Fruit fly (Drosophila melanogaster) Kc167 (cell line): Measurements from ENCODE around the gene CG32301.
A peak's percentile ranks its signal among the peaks of the same experiment; 100 is the strongest.

Source experiments
- Myc ChIP-seq: fragments of >200 bp; optimal IDR thresholded peaks from 2 replicates; lab custom pipeline; 2017; ENCODE audit warnings: missing external identifiers
- Sin3A ChIP-seq: fragments of >200 bp; optimal IDR thresholded peaks from 2 replicates; lab custom pipeline; 2018; ENCODE audit warnings: missing external identifiers
- h ChIP-seq: fragments of >200 bp; optimal IDR thresholded peaks from 3 replicates; lab custom pipeline; 2018; ENCODE audit warnings: missing external identifiers
- insv ChIP-seq: fragments of >200 bp; optimal IDR thresholded peaks from 3 replicates; lab custom pipeline; 2018; ENCODE audit warnings: missing external identifiers
- psq ChIP-seq: fragments of >200 bp; optimal IDR thresholded peaks from 2 replicates; lab custom pipeline; 2017; ENCODE audit warnings: missing external identifiers
- ttk ChIP-seq: sonication (Bioruptor generic); optimal IDR thresholded peaks from 2 replicates; lab custom pipeline; 2017; ENCODE audit warnings: missing external identifiers

The CG32301 gene

dm6 chr3L:2257412-2257862 is 13.2 kb downstream of the CG32301 start, which contains the start of the genes CG1275 and Elp5:
TSS of gene CG1275 (minus strand) at chr3L:2257423.
TSS of gene Elp5 (plus strand) at chr3L:2257456.
- no peak for TF ChIP-seq h (lab: Kevin White, UChicago)
- no peak for TF ChIP-seq Sin3A (lab: Kevin White, UChicago)
- TF ChIP-seq psq (lab: Kevin White, UChicago), result no peak
- TF ChIP-seq ttk (lab: Kevin White, UChicago), result no peak
- no peak for TF ChIP-seq Myc (lab: Kevin White, UChicago)

- TF ChIP-seq Sin3A (lab: Kevin White, UChicago), result no peak
- TF ChIP-seq ttk (lab: Kevin White, UChicago), result peak; percentile 1
These were observed 17.0 kb downstream of the CG32301 start for dm6 chr3L:2261282-2261681.

- no peak for TF ChIP-seq h (lab: Kevin White, UChicago)
- no peak for TF ChIP-seq psq (lab: Kevin White, UChicago)
- no peak for TF ChIP-seq insv (lab: Kevin White, UChicago)
- no peak for TF ChIP-seq ttk (lab: Kevin White, UChicago)
- TF ChIP-seq Myc (lab: Kevin White, UChicago), result no peak
- no peak for TF ChIP-seq Sin3A (lab: Kevin White, UChicago)
These were observed 18.3 kb downstream of the CG32301 start, which contains the start of the genes oxt and CG13807 for dm6 chr3L:2262515-2262944. TSS of gene oxt (minus strand) at chr3L:2262664. TSS of gene CG13807 (plus strand) at chr3L:2262919.

dm6 chr3L:2265692-2266444 is 21.6 kb downstream of the CG32301 start, which contains the start of the genes ecd and CG13806:
TSS of gene ecd (minus strand) at chr3L:2265857.
TSS of gene CG13806 (plus strand) at chr3L:2266394.
- TF ChIP-seq Myc (lab: Kevin White, UChicago) (no peak), psq (lab: Kevin White, UChicago) (no peak), ttk (lab: Kevin White, UChicago) (no peak), insv (lab: Kevin White, UChicago) (no peak), h (lab: Kevin White, UChicago) (no peak), Sin3A (lab: Kevin White, UChicago) (no peak)

DNA sequence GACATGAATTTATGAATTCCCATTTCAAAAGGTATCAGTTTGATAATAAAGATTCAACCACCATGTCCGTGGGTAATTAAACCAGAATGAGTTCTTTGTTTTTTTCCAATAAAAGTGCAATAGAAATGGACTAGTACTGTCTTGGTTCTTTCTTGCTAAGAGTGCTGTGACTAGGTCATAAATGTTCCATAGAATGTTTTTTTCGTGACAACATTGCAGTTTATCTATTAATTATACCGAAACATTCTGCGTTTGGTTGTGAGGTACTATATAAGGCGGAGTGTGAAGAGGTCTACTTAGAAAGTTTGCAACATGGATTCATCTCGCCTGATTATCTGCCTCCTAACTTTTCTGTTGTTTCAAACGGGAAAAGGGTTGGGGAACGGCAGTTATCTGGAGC is 23.3 kb downstream of the CG32301 start, which contains the start of gene obst-I:
obst-I (plus strand) TSS at position 301 of the 400 bp plus-strand sequence.
- TF ChIP-seq ttk (lab: Kevin White, UChicago), result no peak
- TF ChIP-seq insv (lab: Kevin White, UChicago), result no peak
- TF ChIP-seq Myc (lab: Kevin White, UChicago), result no peak
- TF ChIP-seq h (lab: Kevin White, UChicago), result no peak
- no peak for TF ChIP-seq psq (lab: Kevin White, UChicago)
- no peak for TF ChIP-seq Sin3A (lab: Kevin White, UChicago)

DNA sequence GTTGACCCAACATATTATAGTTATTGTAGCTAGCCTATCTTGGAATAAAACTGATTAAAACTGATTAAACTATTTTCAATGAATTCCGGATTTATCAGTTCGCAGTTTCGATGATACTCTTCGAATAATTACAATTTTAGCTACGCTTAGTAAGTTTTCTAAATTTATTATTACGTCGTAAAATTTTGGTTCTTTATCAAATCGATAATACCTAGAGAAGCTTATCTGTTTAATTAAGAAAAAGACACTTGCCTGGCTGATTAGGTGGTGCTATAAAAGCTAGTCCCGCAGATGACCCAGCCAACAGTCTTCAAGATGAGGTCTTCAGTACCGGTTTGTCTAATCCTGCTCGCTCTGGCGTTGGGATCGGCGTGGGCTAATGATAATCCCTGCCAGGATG is 24.2 kb downstream of the CG32301 start, which contains the start of gene CG32302:
CG32302 (plus strand) TSS at position 301 of the 400 bp plus-strand sequence.
- TF ChIP-seq h (lab: Kevin White, UChicago) (no peak), Sin3A (lab: Kevin White, UChicago) (no peak), Myc (lab: Kevin White, UChicago) (no peak), ttk (lab: Kevin White, UChicago) (no peak), psq (lab: Kevin White, UChicago) (no peak), insv (lab: Kevin White, UChicago) (no peak)

DNA sequence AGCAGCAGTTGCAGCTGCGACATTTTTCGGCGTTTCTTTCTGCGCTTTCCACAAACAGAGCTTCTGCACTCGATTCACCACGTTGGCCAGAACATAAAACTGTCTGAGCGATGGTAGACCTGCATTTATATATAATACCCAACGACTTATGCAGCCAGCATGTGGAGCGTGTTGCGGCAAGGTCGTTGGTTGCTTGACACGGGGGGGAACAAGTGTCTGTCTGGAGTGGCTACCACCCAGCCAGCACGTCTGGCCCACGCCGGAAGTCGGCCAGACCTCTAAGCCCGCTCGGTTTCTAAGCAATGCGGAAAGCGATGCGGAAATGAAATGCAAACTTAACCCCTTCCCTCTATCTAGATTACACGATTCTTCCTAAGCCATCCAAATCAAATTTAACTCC is 28.4 kb downstream of the CG32301 start, which contains the start of gene yellow-g:
yellow-g (minus strand) TSS at position 101 of the 400 bp plus-strand sequence.
- no peak for TF ChIP-seq ttk (lab: Kevin White, UChicago)
- no peak for TF ChIP-seq Myc (lab: Kevin White, UChicago)
- no peak for TF ChIP-seq Sin3A (lab: Kevin White, UChicago)
- TF ChIP-seq h (lab: Kevin White, UChicago), result no peak
- no peak for TF ChIP-seq psq (lab: Kevin White, UChicago)
- TF ChIP-seq insv (lab: Kevin White, UChicago), result no peak

DNA sequence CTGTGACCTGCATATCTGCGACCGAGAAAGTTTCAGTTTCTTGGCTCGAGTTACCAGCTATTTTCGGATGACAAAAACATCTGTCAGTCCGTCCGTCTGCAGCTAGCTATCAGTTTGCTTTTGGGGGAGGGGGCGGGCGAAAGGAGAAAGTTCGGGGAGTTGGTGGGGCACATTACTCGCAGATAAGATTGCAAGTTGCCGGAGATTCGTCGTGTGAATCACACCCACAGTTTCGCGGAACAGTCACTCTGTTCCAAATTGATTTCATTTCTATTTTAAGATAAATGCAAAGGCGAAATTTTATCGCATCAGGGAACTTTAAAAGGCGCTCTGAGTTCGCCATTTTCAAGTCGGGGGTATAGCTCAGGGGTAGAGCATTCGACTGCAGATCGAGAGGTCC is 29.1 kb downstream of the CG32301 start:
- TF ChIP-seq h (lab: Kevin White, UChicago) (no peak), psq (lab: Kevin White, UChicago) (no peak), insv (lab: Kevin White, UChicago) (no peak), Sin3A (lab: Kevin White, UChicago) (no peak), ttk (lab: Kevin White, UChicago) (no peak), Myc (lab: Kevin White, UChicago) (no peak)

DNA sequence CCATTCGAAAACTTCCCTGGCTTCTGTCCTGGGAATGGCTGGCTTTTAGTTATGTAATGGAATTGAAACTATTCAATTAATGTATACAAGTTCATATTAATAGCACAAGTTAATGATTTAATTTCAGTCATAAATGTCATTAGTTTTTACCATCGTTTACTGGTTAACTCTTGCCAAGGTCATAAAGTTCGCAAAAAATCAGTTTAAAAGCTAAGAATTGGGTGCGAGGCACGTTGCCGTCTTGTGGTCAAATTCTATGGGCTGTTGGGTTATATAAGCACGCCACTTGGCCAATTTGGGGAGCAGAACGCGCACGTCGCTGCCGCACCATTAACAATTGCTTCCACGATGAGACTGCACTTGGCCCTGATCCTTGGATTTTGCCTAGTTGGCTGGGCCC is 32.0 kb downstream of the CG32301 start, which contains the start of gene yellow-g2:
yellow-g2 (plus strand) TSS at position 301 of the 400 bp plus-strand sequence.
- TF ChIP-seq ttk (lab: Kevin White, UChicago), result no peak
- no peak for TF ChIP-seq Sin3A (lab: Kevin White, UChicago)
- no peak for TF ChIP-seq psq (lab: Kevin White, UChicago)
- no peak for TF ChIP-seq insv (lab: Kevin White, UChicago)
- no peak for TF ChIP-seq h (lab: Kevin White, UChicago)
- TF ChIP-seq Myc (lab: Kevin White, UChicago), result no peak

- TF ChIP-seq h (lab: Kevin White, UChicago) (no peak), psq (lab: Kevin White, UChicago) (no peak), ttk (lab: Kevin White, UChicago) (no peak), Myc (lab: Kevin White, UChicago) (no peak), Sin3A (lab: Kevin White, UChicago) (no peak), insv (lab: Kevin White, UChicago) (no peak)
These were observed 38.2 kb downstream of the CG32301 start, which contains the start of gene MsR2 for dm6 chr3L:2282506-2282905. TSS of gene MsR2 (plus strand) at chr3L:2282883.
